Worm (Caenorhabditis elegans): ENCODE data around the gene srg-28.

- TF ChIP-seq elt-3 (tag; optimal IDR thresholded peaks at IDR 0.05), result no peak
- no peak for TF ChIP-seq nhr-28 (tag; optimal IDR thresholded peaks at IDR 0.05)
- TF ChIP-seq nhr-237 (tag; optimal IDR thresholded peaks at IDR 0.05), result no peak
- no peak for TF ChIP-seq lin-13 (tag; optimal IDR thresholded peaks at IDR 0.05)
Measured at ce11 chrV:5328314-5328713, 6.4 kb upstream of the srg-28 start, which contains the start of gene C10G8.8.

All from whole organism, mixed stage, embryonic.